Worm (Caenorhabditis elegans): ENCODE measurements around the gene tyra-3.
A peak's percentile ranks its signal among the peaks of the same experiment; 100 is the strongest.

- TF ChIP-seq ztf-11 (tag; optimal IDR thresholded peaks at IDR 0.05) (peak; percentile 28), nhr-76 (tag; optimal IDR thresholded peaks at IDR 0.05) (no peak), pha-4 (tag; optimal IDR thresholded peaks at IDR 0.05) (no peak), unc-39 (tag; optimal IDR thresholded peaks at IDR 0.05) (no peak), unc-62 (GFP tag; optimal IDR thresholded peaks at IDR 0.05) (no peak), unc-120 (tag; optimal IDR thresholded peaks at IDR 0.05; ENCODE audit: poor library complexity, severe bottlenecking) (no peak), lsy-2 (tag; optimal IDR thresholded peaks at IDR 0.05) (no peak), flh-1 (GFP tag; optimal IDR thresholded peaks at IDR 0.05) (no peak)
Measured at ce11 chrX:4960910-4961680, 13.2 kb downstream of the tyra-3 start.
